Fruit fly (Drosophila melanogaster) S2 (cell line): ENCODE results near the gene CG31999.

ENCODE experiments used
- CG8478 ChIP-seq: fragments of >200 bp; optimal IDR thresholded peaks from 2 replicates; lab custom pipeline; 2018
- CTCF ChIP-seq, 2 experiments: fragments of >200 bp; optimal IDR thresholded peaks; 2 replicates each; lab custom pipeline; 2018

DNA sequence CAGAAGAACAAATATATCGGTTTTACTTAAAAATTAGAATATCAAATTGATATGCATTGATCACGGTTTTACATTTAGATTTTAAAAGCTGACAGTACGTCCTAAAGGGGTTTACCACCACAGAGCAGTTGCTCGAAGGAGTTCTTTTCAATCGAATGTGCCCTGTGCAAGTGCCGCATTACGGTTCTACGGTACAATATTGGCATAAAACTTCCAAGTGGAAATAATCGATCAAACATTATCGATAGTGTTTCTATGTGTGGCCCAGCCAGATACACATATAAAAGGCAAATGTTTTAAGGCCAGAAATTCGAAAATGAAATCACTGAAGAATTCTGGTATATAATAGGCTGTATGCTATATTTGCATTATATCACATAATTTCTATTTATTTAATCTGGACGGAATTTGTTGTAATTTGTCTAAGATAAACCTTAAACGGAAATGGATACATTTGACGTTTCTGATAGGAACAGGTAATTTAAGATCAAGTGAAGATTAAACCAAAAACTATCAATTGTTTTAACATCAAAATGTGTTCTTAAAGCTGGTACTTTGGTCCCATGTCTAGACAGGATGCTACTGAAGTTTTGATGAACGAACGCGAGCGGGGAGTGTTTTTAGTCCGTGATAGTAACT, 17.4 kb downstream of the CG31999 start, which contains the start of gene Crk:
- TF ChIP-seq CG8478, result no peak
- no peak for TF ChIP-seq CTCF (optimal IDR thresholded peaks at IDR 0.05; lab: Kevin White, UChicago)
